Worm (Caenorhabditis elegans): ENCODE data around the gene tsp-10.

Gene tsp-10

ce11 chrII:6689088-6689487, 29.3 kb upstream of the tsp-10 start:
- TF ChIP-seq nfya-1 (tag; optimal IDR thresholded peaks at IDR 0.05; ENCODE audit: insufficient read depth) (no peak), nhr-11 (tag; optimal IDR thresholded peaks at IDR 0.05) (peak; percentile 63)

DNA sequence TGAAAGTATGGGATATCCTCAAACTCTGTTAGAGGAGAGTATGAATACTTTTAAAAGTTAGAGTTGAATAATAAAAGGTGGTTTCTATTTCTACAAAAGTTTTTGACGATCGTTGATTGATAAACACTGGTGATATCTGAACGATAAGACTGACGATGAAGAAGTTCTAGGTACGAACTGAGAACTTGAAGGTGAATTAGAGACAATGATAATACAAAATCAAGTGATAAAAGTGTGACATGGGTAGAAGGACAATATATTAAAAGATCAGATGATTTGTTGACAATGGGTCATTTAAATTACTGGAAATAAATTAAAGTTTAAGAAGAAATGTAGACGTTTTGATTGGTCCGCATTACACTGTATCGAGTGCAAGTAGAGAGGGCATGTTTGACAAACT, 23.0 kb upstream of the tsp-10 start, which contains the start of gene C18H9.5:
TSS of gene C18H9.5 (minus strand) at position 179 of the 400 bp plus-strand sequence.
- TF ChIP-seq nfya-1 (tag; optimal IDR thresholded peaks at IDR 0.05; ENCODE audit: insufficient read depth) = no peak
- no peak for TF ChIP-seq nhr-67 (tag; optimal IDR thresholded peaks at IDR 0.05)
- no peak for TF ChIP-seq pqm-1 (tag; optimal IDR thresholded peaks at IDR 0.05)
- TF ChIP-seq ceh-16 (tag; optimal IDR thresholded peaks at IDR 0.05) = no peak
- no peak for TF ChIP-seq sea-2 (GFP tag; optimal IDR thresholded peaks at IDR 0.05)
- TF ChIP-seq daf-12 (tag; optimal IDR thresholded peaks at IDR 0.05) = no peak
- no peak for TF ChIP-seq zag-1 (tag; optimal IDR thresholded peaks at IDR 0.05)
- TF ChIP-seq nhr-23 (tag; optimal IDR thresholded peaks at IDR 0.05) = no peak
- no peak for TF ChIP-seq unc-39 (tag; optimal IDR thresholded peaks at IDR 0.05)

ce11 chrII:6698784-6699183, 19.6 kb upstream of the tsp-10 start, which contains the start of gene C18H9.1:
Gene C18H9.1, plus strand, starts transcription at chrII:6699084.
- no peak for TF ChIP-seq fkh-10 (GFP tag; optimal IDR thresholded peaks at IDR 0.05)
- TF ChIP-seq nhr-237 (tag; optimal IDR thresholded peaks at IDR 0.05) = no peak
- no peak for TF ChIP-seq egl-5 (tag; optimal IDR thresholded peaks at IDR 0.05)
- no peak for TF ChIP-seq jun-1 (tag; optimal IDR thresholded peaks at IDR 0.05)
- TF ChIP-seq elt-1 (tag; optimal IDR thresholded peaks at IDR 0.05) = no peak
- TF ChIP-seq skn-1 (tag; optimal IDR thresholded peaks at IDR 0.05) = no peak
- no peak for TF ChIP-seq snpc-4 (tag; optimal IDR thresholded peaks at IDR 0.05)
- TF ChIP-seq aly-2 (tag; optimal IDR thresholded peaks at IDR 0.05) = no peak
- no peak for TF ChIP-seq elt-3 (tag; optimal IDR thresholded peaks at IDR 0.05)
- TF ChIP-seq nhr-23 (tag; optimal IDR thresholded peaks at IDR 0.05) = no peak

DNA sequence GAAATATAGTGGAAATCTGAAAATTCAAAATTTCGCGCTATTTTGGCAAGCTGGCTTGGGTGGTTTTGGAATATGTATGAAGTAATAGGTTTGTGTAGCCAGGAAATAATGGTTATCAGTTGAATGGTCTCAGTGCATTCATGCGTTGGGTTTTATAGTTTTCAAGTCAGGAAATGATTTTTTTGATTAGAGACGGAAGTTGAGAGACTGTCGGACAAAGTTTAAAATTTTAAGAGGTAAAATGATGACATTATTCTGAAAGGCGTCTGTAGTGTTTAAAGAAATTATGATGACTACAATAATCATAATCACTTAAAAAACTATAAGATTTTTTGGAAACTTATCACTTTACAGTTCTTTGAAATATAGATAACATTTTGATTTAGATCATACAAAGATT, 16.9 kb upstream of the tsp-10 start, which contains the start of gene C18H9.6:
TSS of gene C18H9.6 (minus strand) at position 129 of the 400 bp plus-strand sequence.
- TF ChIP-seq pha-4 (tag; optimal IDR thresholded peaks at IDR 0.05) (no peak), elt-2 (tag; optimal IDR thresholded peaks at IDR 0.05) (peak; percentile 93), hmg-11 (tag; optimal IDR thresholded peaks at IDR 0.05) (no peak), pqm-1 (tag; optimal IDR thresholded peaks at IDR 0.05) (peak; percentile 85), mml-1 (tag; optimal IDR thresholded peaks at IDR 0.05) (no peak), egl-5 (tag; optimal IDR thresholded peaks at IDR 0.05) (no peak), snpc-4 (tag; optimal IDR thresholded peaks at IDR 0.05) (no peak), skn-1 (tag; optimal IDR thresholded peaks at IDR 0.05) (peak; percentile 77), ceh-16 (tag; optimal IDR thresholded peaks at IDR 0.05) (no peak), nhr-25 (tag; optimal IDR thresholded peaks at IDR 0.05) (no peak), nhr-76 (tag; optimal IDR thresholded peaks at IDR 0.05) (no peak), nhr-43 (tag; optimal IDR thresholded peaks at IDR 0.05; ENCODE audit: poor library complexity, severe bottlenecking) (no peak), lin-15B (tag; optimal IDR thresholded peaks at IDR 0.05) (no peak), nhr-237 (tag; optimal IDR thresholded peaks at IDR 0.05) (no peak), daf-12 (tag; optimal IDR thresholded peaks at IDR 0.05) (no peak), jun-1 (tag; optimal IDR thresholded peaks at IDR 0.05) (peak; percentile 9), nhr-77 (tag; optimal IDR thresholded peaks at IDR 0.05) (no peak)

DNA sequence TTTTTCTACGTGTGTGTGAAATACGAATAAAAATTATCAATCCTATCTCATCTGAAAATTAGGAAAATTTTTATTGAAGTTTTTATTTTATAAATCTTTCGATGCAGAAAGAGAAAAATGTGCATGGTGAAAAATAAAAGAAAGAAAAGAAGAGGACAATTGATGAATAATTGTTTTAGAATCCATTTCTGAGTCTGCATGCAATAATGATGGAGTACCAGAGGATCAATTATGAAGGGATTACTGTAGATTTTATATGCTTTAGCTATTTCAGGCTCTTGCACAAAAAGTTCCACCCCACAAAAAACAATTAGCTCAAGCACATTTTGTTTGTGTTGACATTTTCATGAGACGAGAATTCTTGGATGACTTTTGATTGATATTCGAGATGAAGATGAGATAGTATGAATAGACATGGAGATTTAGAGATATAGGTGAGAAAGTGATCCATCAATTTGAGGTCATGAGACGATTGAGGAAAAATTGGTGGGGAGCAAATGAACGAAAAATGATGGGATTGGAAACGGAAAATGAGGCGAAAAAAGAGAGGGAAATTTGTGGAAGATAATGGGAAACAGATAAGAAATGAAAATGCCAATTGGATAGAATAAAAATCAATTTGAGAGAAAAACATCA, 12.7 kb upstream of the tsp-10 start, which contains the start of gene rpy-1:
TSS of gene rpy-1 (minus strand) at position 51 of the 636 bp plus-strand sequence.
- TF ChIP-seq lin-15B (tag; optimal IDR thresholded peaks at IDR 0.05) = no peak
- no peak for TF ChIP-seq elt-3 (tag; optimal IDR thresholded peaks at IDR 0.05)
- no peak for TF ChIP-seq nhr-76 (tag; optimal IDR thresholded peaks at IDR 0.05)
- TF ChIP-seq ama-1 (optimal IDR thresholded peaks at IDR 0.05) = no peak
- TF ChIP-seq tbx-2 (tag; optimal IDR thresholded peaks at IDR 0.05) = no peak
- TF ChIP-seq egl-5 (tag; optimal IDR thresholded peaks at IDR 0.05) = peak; percentile 32
- TF ChIP-seq jun-1 (tag; optimal IDR thresholded peaks at IDR 0.05) = no peak
- TF ChIP-seq pqm-1 (tag; optimal IDR thresholded peaks at IDR 0.05) = no peak
- TF ChIP-seq mml-1 (tag; optimal IDR thresholded peaks at IDR 0.05) = no peak
- no peak for TF ChIP-seq nhr-28 (tag; optimal IDR thresholded peaks at IDR 0.05)
- no peak for TF ChIP-seq R02D3.7 (tag; optimal IDR thresholded peaks at IDR 0.05)
- TF ChIP-seq unc-62 (GFP tag; optimal IDR thresholded peaks at IDR 0.05) = no peak
- no peak for TF ChIP-seq nhr-43 (tag; optimal IDR thresholded peaks at IDR 0.05; ENCODE audit: poor library complexity, severe bottlenecking)
- no peak for TF ChIP-seq nhr-11 (tag; optimal IDR thresholded peaks at IDR 0.05)
- TF ChIP-seq ztf-4 (tag; optimal IDR thresholded peaks at IDR 0.05) = no peak
- no peak for TF ChIP-seq mdl-1 (tag; optimal IDR thresholded peaks at IDR 0.05)
- TF ChIP-seq nhr-237 (tag; optimal IDR thresholded peaks at IDR 0.05) = no peak
- TF ChIP-seq lin-39 (tag; optimal IDR thresholded peaks at IDR 0.05) = peak; percentile 46
- TF ChIP-seq egl-27 (tag; optimal IDR thresholded peaks at IDR 0.05) = no peak
- no peak for TF ChIP-seq nhr-23 (tag; optimal IDR thresholded peaks at IDR 0.05)
- no peak for TF ChIP-seq nhr-25 (tag; optimal IDR thresholded peaks at IDR 0.05)
- TF ChIP-seq nfya-1 (tag; optimal IDR thresholded peaks at IDR 0.05; ENCODE audit: insufficient read depth) = peak; percentile 0
- no peak for TF ChIP-seq ceh-9 (tag; optimal IDR thresholded peaks at IDR 0.05)
